Worm (Caenorhabditis elegans) whole organism, mixed stage, embryonic: ENCODE data around the gene fos-1.

Experiments used
- drap-1 ChIP-seq: fragments of 200-800 bp; sonication (Bioruptor generic); optimal IDR thresholded peaks from 3 replicates; lab custom pipeline; 2018; ENCODE audit warnings: mild to moderate bottlenecking, missing genetic modification characterization, missing compliant biosample characterization
- ham-2 ChIP-seq: fragments of 200-800 bp; sonication (Bioruptor generic); optimal IDR thresholded peaks from 2 replicates; lab custom pipeline; 2018; ENCODE audit warnings: mild to moderate bottlenecking, missing genetic modification characterization, missing compliant biosample characterization
- lin-13 ChIP-seq: fragments of 150-350 bp; optimal IDR thresholded peaks from 2 replicates; lab custom pipeline; 2014; ENCODE audit warnings: missing biosample characterization, missing genetic modification characterization
- sptf-1 ChIP-seq: sonication (generic microtip); optimal IDR thresholded peaks from 2 replicates; lab custom pipeline; 2017; ENCODE audit warnings: mild to moderate bottlenecking, missing genetic modification characterization, moderate library complexity, missing compliant biosample characterization

- TF ChIP-seq ham-2 (GFP tag; lab: Kevin White, UChicago) = no peak
- TF ChIP-seq sptf-1 = no peak
- TF ChIP-seq lin-13 (tag; lab: Kevin White, UChicago) = no peak
- no peak for TF ChIP-seq drap-1 (GFP tag; lab: Kevin White, UChicago)
Observed at ce11 chrV:5990383-5990782, 13.0 kb upstream of the fos-1 start, which contains the start of gene fut-8.
